Worm (Caenorhabditis elegans) whole organism, L1 larva: ENCODE data around the gene scp-1.

Experiments used
- ama-1 ChIP-seq: fragments of 150-350 bp; optimal IDR thresholded peaks from 2 replicates; lab custom pipeline; 2014
- ceh-82 ChIP-seq, 3 experiments: fragments of 150-350 bp in 1 of 3; sonication (generic microtip) in 2 of 3; optimal IDR thresholded peaks; 2 replicates each; lab custom pipeline; 2014 to 2017; ENCODE audit warnings: missing biosample characterization in 3 of 3, missing genetic modification characterization in 3 of 3
- ces-1 ChIP-seq: fragments of 150-350 bp; optimal IDR thresholded peaks from 2 replicates; lab custom pipeline; 2014; ENCODE audit warnings: missing biosample characterization, missing genetic modification reagents, missing genetic modification characterization
- lin-13 ChIP-seq: fragments of 150-350 bp; optimal IDR thresholded peaks from 2 replicates; lab custom pipeline; 2014; ENCODE audit warnings: missing biosample characterization, missing genetic modification reagents, missing genetic modification characterization
- lin-15B ChIP-seq: fragments of 150-350 bp; sonication (generic microtip); optimal IDR thresholded peaks from 3 replicates; lab custom pipeline; 2014; ENCODE audit warnings: missing biosample characterization, missing genetic modification characterization
- lin-35 ChIP-seq, 2 experiments: fragments of 150-350 bp; optimal IDR thresholded peaks; 2 replicates each; lab custom pipeline; 2014; ENCODE audit warnings: missing biosample characterization in 2 of 2, missing genetic modification characterization in 2 of 2, missing genetic modification reagents in 2 of 2
- lin-39 ChIP-seq: fragments of 150-350 bp; optimal IDR thresholded peaks from 2 replicates; lab custom pipeline; 2014; ENCODE audit warnings: missing biosample characterization, missing genetic modification reagents, missing genetic modification characterization
- nhr-71 ChIP-seq: sonication (generic microtip); optimal IDR thresholded peaks from 2 replicates; lab custom pipeline; 2016; ENCODE audit warnings: mild to moderate bottlenecking, missing genetic modification characterization, moderate library complexity, missing compliant biosample characterization
- nhr-85 ChIP-seq: sonication (generic microtip); peaks from one replicate; lab custom pipeline; 2016; ENCODE audit warnings: missing genetic modification characterization, inconsistent platforms, missing compliant biosample characterization
- nhr-90 ChIP-seq: sonication (generic microtip); optimal IDR thresholded peaks from 2 replicates; lab custom pipeline; 2016; ENCODE audit warnings: mild to moderate bottlenecking, missing genetic modification characterization, missing compliant biosample characterization; ENCODE audit not compliant: poor library complexity
- pqm-1 ChIP-seq: sonication (generic microtip); optimal IDR thresholded peaks from 3 replicates; lab custom pipeline; 2017; ENCODE audit warnings: missing biosample characterization, missing genetic modification characterization
- snu-23 ChIP-seq: sonication (generic microtip); optimal IDR thresholded peaks from 2 replicates; lab custom pipeline; 2016; ENCODE audit warnings: missing genetic modification characterization, missing compliant biosample characterization
- sox-4 ChIP-seq: sonication (generic microtip); optimal IDR thresholded peaks from 2 replicates; lab custom pipeline; 2016; ENCODE audit warnings: missing genetic modification characterization, missing compliant biosample characterization
- swsn-7 ChIP-seq: sonication (generic microtip); optimal IDR thresholded peaks from 2 replicates; lab custom pipeline; 2016; ENCODE audit warnings: missing genetic modification characterization, missing compliant biosample characterization

- TF ChIP-seq pqm-1 (tag; lab: Kevin White, UChicago) (no peak), nhr-90 (tag; lab: Kevin White, UChicago) (no peak), ama-1 (lab: Kevin White, UChicago) (no peak), swsn-7 (tag; lab: Kevin White, UChicago) (no peak), sox-4 (tag; lab: Kevin White, UChicago) (no peak), lin-39 (tag; lab: Kevin White, UChicago) (no peak), snu-23 (no peak), nhr-85 (tag; lab: Kevin White, UChicago) (no peak), lin-13 (no peak), nhr-71 (tag; lab: Kevin White, UChicago) (no peak), lin-15B (no peak), ces-1 (GFP tag; lab: Kevin White, UChicago) (no peak), lin-35 (GFP tag; optimal IDR thresholded peaks at IDR 0.05; lab: Kevin White, UChicago) (no peak), ceh-82 (tag; optimal IDR thresholded peaks at IDR 0.05; lab: Kevin White, UChicago) (no peak)
These were observed 28.2 kb upstream of the scp-1 start for ce11 chrII:9305575-9305974.
